Fruit fly (Drosophila melanogaster) whole organism, prepupa: ENCODE measurements around the gene hob.

Source experiments
- Blimp-1 ChIP-seq: fragments of 200-800 bp; sonication (Bioruptor generic); optimal IDR thresholded peaks from 3 replicates; lab custom pipeline; 2017; ENCODE audit warnings: missing biosample characterization, missing genetic modification characterization, mild to moderate bottlenecking, moderate library complexity, missing genetic modification reagents
- CG11294 ChIP-seq: fragments of 200-800 bp; sonication (Bioruptor generic); IDR thresholded peaks from 2 replicates; pipeline ENCODE4 v1.3.6; 2022; ENCODE audit warnings: missing biosample characterization, missing genetic modification characterization
- CG11762 ChIP-seq: fragments of 200-800 bp; sonication (Bioruptor generic); optimal IDR thresholded peaks from 3 replicates; lab custom pipeline; 2016; ENCODE audit warnings: missing biosample characterization, missing genetic modification characterization; ENCODE audit not compliant: insufficient read depth
- CG11902 ChIP-seq: fragments of 200-800 bp; sonication (Bioruptor generic); optimal IDR thresholded peaks from 3 replicates; lab custom pipeline; 2016; ENCODE audit warnings: missing biosample characterization, missing genetic modification characterization
- CG15336 ChIP-seq: fragments of 200-800 bp; sonication (Bioruptor generic); IDR thresholded peaks from 2 replicates; pipeline ENCODE4 v1.3.6; 2022; ENCODE audit warnings: missing biosample characterization, missing genetic modification characterization
- CG16779 ChIP-seq: fragments of 200-800 bp; sonication (Bioruptor generic); optimal IDR thresholded peaks from 3 replicates; lab custom pipeline; 2017; ENCODE audit warnings: missing biosample characterization, mild to moderate bottlenecking, missing genetic modification characterization
- CG3032 ChIP-seq: fragments of 200-800 bp; optimal IDR thresholded peaks from 2 replicates; lab custom pipeline; 2019; ENCODE audit warnings: missing biosample characterization, mild to moderate bottlenecking, missing genetic modification characterization, moderate library complexity
- CG31627 ChIP-seq: fragments of 200-800 bp; sonication (Bioruptor generic); optimal IDR thresholded peaks from 3 replicates; lab custom pipeline; 2016; ENCODE audit warnings: missing biosample characterization, missing genetic modification characterization
- CG34406 ChIP-seq: fragments of 200-800 bp; sonication (Bioruptor generic); optimal IDR thresholded peaks from 3 replicates; lab custom pipeline; 2016; ENCODE audit warnings: missing biosample characterization, missing genetic modification characterization
- CG3919 ChIP-seq: fragments of 200-800 bp; sonication (Bioruptor generic); optimal IDR thresholded peaks from 3 replicates; lab custom pipeline; 2016; ENCODE audit warnings: missing biosample characterization, missing genetic modification characterization
- CG4318 ChIP-seq: fragments of 200-800 bp; sonication (Bioruptor generic); optimal IDR thresholded peaks from 3 replicates; lab custom pipeline; 2017; ENCODE audit warnings: missing biosample characterization, mild to moderate bottlenecking, missing genetic modification characterization
- CG6276 ChIP-seq: fragments of 200-800 bp; sonication (Bioruptor generic); optimal IDR thresholded peaks from 2 replicates; lab custom pipeline; 2017; ENCODE audit warnings: missing biosample characterization, mild to moderate bottlenecking, missing genetic modification characterization
- CG6792 ChIP-seq: fragments of 200-800 bp; sonication (Bioruptor generic); optimal IDR thresholded peaks from 3 replicates; lab custom pipeline; 2016; ENCODE audit warnings: missing biosample characterization, missing genetic modification characterization
- CG6854 ChIP-seq: fragments of 200-800 bp; sonication (Bioruptor generic); optimal IDR thresholded peaks from 2 replicates; lab custom pipeline; 2017; ENCODE audit warnings: missing biosample characterization, mild to moderate bottlenecking, missing genetic modification characterization
- CG8119 ChIP-seq: fragments of 200-800 bp; sonication (Bioruptor generic); IDR thresholded peaks from 3 replicates; pipeline ENCODE4 v1.3.6; 2022; ENCODE audit warnings: missing biosample characterization, missing genetic modification characterization
- CG8632 ChIP-seq: fragments of 200-800 bp; sonication (Bioruptor generic); optimal IDR thresholded peaks from 3 replicates; lab custom pipeline; 2016; ENCODE audit warnings: missing biosample characterization, missing genetic modification characterization
- Eip78C ChIP-seq: fragments of 200-800 bp; sonication (Bioruptor generic); peaks from one replicate; lab custom pipeline; 2016; ENCODE audit warnings: missing biosample characterization, missing genetic modification characterization
- Eip93F ChIP-seq: fragments of 200-800 bp; sonication (Bioruptor generic); optimal IDR thresholded peaks from 2 replicates; lab custom pipeline; 2016; ENCODE audit warnings: missing biosample characterization, mild to moderate bottlenecking, missing genetic modification characterization
- Ets21C ChIP-seq: fragments of 200-800 bp; sonication (Bioruptor generic); optimal IDR thresholded peaks from 3 replicates; lab custom pipeline; 2016; ENCODE audit warnings: missing biosample characterization, missing genetic modification characterization
- Ets96B ChIP-seq: fragments of 200-800 bp; optimal IDR thresholded peaks from 2 replicates; lab custom pipeline; 2019; ENCODE audit warnings: missing biosample characterization, mild to moderate bottlenecking, missing genetic modification characterization, moderate library complexity
- Gug ChIP-seq: fragments of 200-800 bp; sonication (Bioruptor generic); IDR thresholded peaks from 2 replicates; pipeline ENCODE4 v1.3.6; 2022; ENCODE audit warnings: missing biosample characterization, missing genetic modification characterization
- Hr38 ChIP-seq: sonication (Bioruptor generic); optimal IDR thresholded peaks from 2 replicates; lab custom pipeline; 2016; ENCODE audit warnings: missing biosample characterization, missing genetic modification characterization
- Hr39 ChIP-seq: fragments of 200-800 bp; sonication (Bioruptor generic); optimal IDR thresholded peaks from 2 replicates; lab custom pipeline; 2016; ENCODE audit warnings: missing biosample characterization, missing genetic modification characterization
- Hr4 ChIP-seq: fragments of 200-800 bp; sonication (Bioruptor generic); optimal IDR thresholded peaks from 3 replicates; lab custom pipeline; 2016; ENCODE audit warnings: missing biosample characterization, missing genetic modification characterization
- Lpt ChIP-seq: fragments of 200-800 bp; sonication (Bioruptor generic); optimal IDR thresholded peaks from 3 replicates; lab custom pipeline; 2016; ENCODE audit warnings: missing biosample characterization, missing genetic modification characterization
- OdsH ChIP-seq: fragments of 200-800 bp; sonication (Bioruptor generic); optimal IDR thresholded peaks from 3 replicates; lab custom pipeline; 2016; ENCODE audit warnings: missing biosample characterization, missing genetic modification characterization
- Smox ChIP-seq: fragments of 200-800 bp; sonication (Bioruptor generic); optimal IDR thresholded peaks from 3 replicates; lab custom pipeline; 2016; ENCODE audit warnings: missing biosample characterization, missing genetic modification characterization
- Sox102F ChIP-seq: fragments of 200-800 bp; sonication (Bioruptor generic); optimal IDR thresholded peaks from 2 replicates; lab custom pipeline; 2016; ENCODE audit warnings: missing biosample characterization, mild to moderate bottlenecking, missing genetic modification characterization
- Sox15 ChIP-seq: fragments of 200-800 bp; sonication (Bioruptor generic); optimal IDR thresholded peaks from 3 replicates; lab custom pipeline; 2016; ENCODE audit warnings: missing biosample characterization, missing genetic modification characterization
- achi ChIP-seq: fragments of 200-800 bp; sonication (Bioruptor generic); optimal IDR thresholded peaks from 3 replicates; lab custom pipeline; 2016; ENCODE audit warnings: missing biosample characterization, missing genetic modification characterization
- cyc ChIP-seq: fragments of 200-800 bp; sonication (Bioruptor generic); optimal IDR thresholded peaks from 3 replicates; lab custom pipeline; 2016; ENCODE audit warnings: missing biosample characterization, missing genetic modification characterization
- dac ChIP-seq: fragments of 200-800 bp; sonication (Bioruptor generic); optimal IDR thresholded peaks from 2 replicates; lab custom pipeline; 2017; ENCODE audit warnings: missing biosample characterization, mild to moderate bottlenecking, missing genetic modification characterization
- dsx ChIP-seq: fragments of 200-800 bp; optimal IDR thresholded peaks from 3 replicates; lab custom pipeline; 2019; ENCODE audit warnings: missing biosample characterization, mild to moderate bottlenecking, missing genetic modification characterization, moderate library complexity; ENCODE audit not compliant: poor library complexity, severe bottlenecking
- fd59A ChIP-seq: fragments of 200-800 bp; sonication (Bioruptor generic); optimal IDR thresholded peaks from 2 replicates; lab custom pipeline; 2017; ENCODE audit warnings: missing biosample characterization, mild to moderate bottlenecking, missing genetic modification characterization, missing genetic modification reagents
- fd85E ChIP-seq: fragments of 200-800 bp; sonication (Bioruptor generic); optimal IDR thresholded peaks from 3 replicates; lab custom pipeline; 2016; ENCODE audit warnings: missing biosample characterization, missing genetic modification characterization
- fkh ChIP-seq: fragments of 200-800 bp; sonication (Bioruptor generic); optimal IDR thresholded peaks from 3 replicates; lab custom pipeline; 2017; ENCODE audit warnings: missing biosample characterization, mild to moderate bottlenecking, missing genetic modification characterization, moderate library complexity
- lz ChIP-seq: fragments of 200-800 bp; sonication (Bioruptor generic); optimal IDR thresholded peaks from 3 replicates; lab custom pipeline; 2016; ENCODE audit warnings: missing biosample characterization, missing genetic modification characterization
- salr ChIP-seq, 2 experiments: fragments of 200-800 bp; sonication (Bioruptor generic); optimal IDR thresholded peaks; 3 replicates each; lab custom pipeline; 2016 to 2018; ENCODE audit warnings: missing biosample characterization in 2 of 2, missing genetic modification characterization in 2 of 2, mild to moderate bottlenecking in 1 of 2
- spab ChIP-seq: fragments of 200-800 bp; sonication (Bioruptor generic); optimal IDR thresholded peaks from 2 replicates; lab custom pipeline; 2017; ENCODE audit warnings: missing biosample characterization, mild to moderate bottlenecking, missing genetic modification characterization, missing genetic modification reagents
- ss ChIP-seq, 2 experiments: fragments of 200-800 bp; sonication (Bioruptor generic); optimal IDR thresholded peaks; 2 replicates in 1 of 2; 3 replicates in 1 of 2; lab custom pipeline; 2017 to 2018; ENCODE audit warnings: mild to moderate bottlenecking in 2 of 2, missing biosample characterization in 2 of 2, missing genetic modification characterization in 2 of 2, moderate library complexity in 1 of 2
- svp ChIP-seq: fragments of 200-800 bp; sonication (Bioruptor generic); peaks from one replicate; lab custom pipeline; 2016; ENCODE audit warnings: missing biosample characterization, missing genetic modification characterization
- vri ChIP-seq: fragments of 200-800 bp; sonication (Bioruptor generic); optimal IDR thresholded peaks from 3 replicates; lab custom pipeline; 2016; ENCODE audit warnings: missing biosample characterization, mild to moderate bottlenecking, missing genetic modification characterization

Gene hob

DNA sequence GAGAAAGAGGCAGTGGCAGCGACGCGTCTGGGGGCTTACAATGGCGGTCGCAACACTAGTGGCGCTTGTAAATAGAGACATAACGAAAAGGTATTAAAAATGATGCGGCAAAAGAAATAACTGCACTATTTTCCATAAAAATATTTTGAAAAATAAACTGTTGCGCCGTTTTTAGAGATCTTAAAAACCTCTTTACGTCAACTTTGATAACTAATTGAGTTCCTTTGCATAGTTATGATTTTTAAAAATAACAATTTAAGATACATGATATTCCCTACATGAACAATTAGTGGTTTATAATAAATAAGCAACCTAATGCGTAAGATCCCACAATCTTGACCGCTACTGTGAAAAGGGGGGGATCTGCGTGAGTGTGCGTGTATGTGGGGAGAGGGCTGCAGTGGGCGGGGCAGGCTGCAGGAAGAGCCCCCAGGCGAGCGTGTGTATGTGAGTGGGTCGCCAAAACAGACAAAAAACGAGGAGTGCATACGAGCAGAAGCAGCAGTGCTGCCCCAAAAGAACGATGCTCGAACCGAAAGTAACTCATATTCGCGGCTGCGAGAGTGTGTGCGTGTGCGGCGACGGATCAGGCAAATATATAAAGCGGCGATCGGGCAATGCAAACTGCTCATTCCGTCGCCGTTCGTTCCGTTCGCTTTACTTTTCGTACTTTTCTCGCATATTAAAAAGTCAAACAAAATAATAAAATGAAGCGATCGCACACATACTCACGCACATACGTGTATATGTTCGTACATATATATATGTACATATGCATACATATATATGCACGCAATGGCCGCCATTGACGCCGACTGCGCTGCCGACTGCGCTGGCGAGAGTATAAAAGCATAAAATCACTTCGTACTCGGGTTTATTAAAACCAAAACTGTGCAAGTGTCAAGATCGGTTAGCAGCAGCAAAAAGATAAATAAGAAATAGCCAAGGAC lies 30.3 kb upstream of the hob start (continued):
- TF ChIP-seq fd85E (GFP tag; lab: Kevin White, UChicago) = peak; percentile 91
- peak; percentile 99 for TF ChIP-seq Smox (GFP tag; lab: Kevin White, UChicago)
- peak; percentile 94 for TF ChIP-seq CG8119 (GFP tag; lab: Robert Waterston, UW)
- TF ChIP-seq CG4318 (GFP tag; lab: Kevin White, UChicago) = peak; percentile 93
- peak; percentile 98 for TF ChIP-seq OdsH
- peak; percentile 98 for TF ChIP-seq lz (GFP tag; lab: Kevin White, UChicago)
- TF ChIP-seq Blimp-1 (GFP tag; lab: Kevin White, UChicago) = peak; percentile 94
- peak; percentile 62 for TF ChIP-seq Eip93F (GFP tag; lab: Kevin White, UChicago)
- peak; percentile 85 for TF ChIP-seq Gug (GFP tag; lab: Robert Waterston, UW)
- peak; percentile 97 for TF ChIP-seq achi (GFP tag; lab: Kevin White, UChicago)
- peak; percentile 98 for TF ChIP-seq CG11762 (GFP tag; lab: Kevin White, UChicago)
- no peak for TF ChIP-seq fkh (GFP tag; lab: Kevin White, UChicago)
- TF ChIP-seq svp (GFP tag; lab: Kevin White, UChicago) = peak; percentile 100
- peak; percentile 96 for TF ChIP-seq Hr4 (GFP tag; lab: Kevin White, UChicago)
- TF ChIP-seq ss (GFP tag; optimal IDR thresholded peaks at IDR 0.05; lab: Kevin White, UChicago) = peak; percentile 98 to 99
- TF ChIP-seq CG6276 (GFP tag; lab: Kevin White, UChicago) = peak; percentile 94
- TF ChIP-seq Hr38 = no peak
- TF ChIP-seq CG8632 (GFP tag; lab: Kevin White, UChicago) = peak; percentile 99
- TF ChIP-seq CG16779 = peak; percentile 90
- TF ChIP-seq CG3032 (tag; lab: Kevin White, UChicago) = peak; percentile 98
- TF ChIP-seq CG34406 (GFP tag; lab: Kevin White, UChicago) = peak; percentile 99
- peak; percentile 99 for TF ChIP-seq Sox15
- peak; percentile 99 for TF ChIP-seq fd59A (GFP tag; lab: Kevin White, UChicago)
- peak; percentile 94 for TF ChIP-seq Lpt (GFP tag; lab: Kevin White, UChicago)
- peak; percentile 99 for TF ChIP-seq CG31627

DNA sequence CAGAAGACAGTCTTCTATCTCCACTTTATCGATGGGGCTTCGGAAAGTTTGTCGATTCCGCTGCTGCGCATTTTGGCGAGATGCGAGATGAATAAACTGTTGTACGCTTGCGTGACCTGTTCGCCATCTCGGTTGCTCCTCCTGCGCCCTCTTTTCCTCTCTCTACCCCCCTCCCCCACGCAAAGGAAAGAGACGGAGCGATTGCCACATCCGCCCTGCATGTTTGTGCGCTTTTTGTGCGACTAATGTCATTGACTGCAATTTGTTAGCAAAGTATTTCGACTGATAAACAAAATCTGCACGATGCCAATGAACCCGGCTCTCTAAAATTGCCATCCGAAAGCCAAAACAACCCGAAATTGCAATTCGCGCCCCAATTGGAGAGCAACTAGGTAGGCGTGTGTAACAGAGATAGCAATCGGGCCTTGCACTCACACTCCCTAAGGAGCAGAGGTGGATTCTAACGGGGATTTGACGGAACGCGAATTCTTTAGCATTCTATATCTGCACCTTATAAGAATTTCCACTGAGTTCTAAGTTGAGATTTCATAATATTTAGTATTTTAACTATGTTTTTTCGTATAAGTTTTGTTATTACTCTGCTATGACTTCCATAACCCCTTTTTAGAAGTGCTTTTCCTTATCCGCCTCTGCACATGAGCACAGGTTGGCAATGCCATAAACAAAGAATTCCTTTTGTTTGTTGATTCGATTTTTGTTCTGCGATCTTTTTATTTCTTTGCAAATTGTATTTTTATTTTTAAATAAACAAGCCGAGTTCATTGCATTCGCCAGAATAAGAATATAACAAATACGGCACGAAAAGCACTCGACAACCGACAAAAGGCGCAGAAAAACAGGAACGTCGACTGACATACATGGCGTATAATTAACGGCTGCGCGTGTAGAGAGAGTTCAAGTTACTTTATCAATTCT lies 28.7 kb upstream of the hob start, which contains the start of gene CG43389:
TSS of gene CG43389 (plus strand) at position 886 of the 936 bp plus-strand sequence.
- TF ChIP-seq Sox15 (peak; percentile 96), CG3032 (tag; lab: Kevin White, UChicago) (peak; percentile 89), CG4318 (GFP tag; lab: Kevin White, UChicago) (peak; percentile 69), Eip78C (peak; percentile 98), CG34406 (GFP tag; lab: Kevin White, UChicago) (peak; percentile 97), achi (GFP tag; lab: Kevin White, UChicago) (peak; percentile 94), spab (peak; percentile 81), Hr4 (GFP tag; lab: Kevin White, UChicago) (peak; percentile 78), vri (peak; percentile 99), lz (GFP tag; lab: Kevin White, UChicago) (peak; percentile 98), dac (peak; percentile 40), ss (GFP tag; optimal IDR thresholded peaks at IDR 0.05; lab: Kevin White, UChicago) (peak; percentile 93 to 95), Sox102F (peak; percentile 99), CG15336 (peak; percentile 81), Gug (GFP tag; lab: Robert Waterston, UW) (peak; percentile 58), CG6792 (GFP tag; lab: Kevin White, UChicago) (peak; percentile 95), Eip93F (GFP tag; lab: Kevin White, UChicago) (peak; percentile 97), Ets96B (tag; lab: Kevin White, UChicago) (peak; percentile 91), Ets21C (GFP tag; lab: Kevin White, UChicago) (peak; percentile 96), cyc (GFP tag; lab: Kevin White, UChicago) (peak; percentile 95), CG6854 (peak; percentile 88), CG3919 (GFP tag; lab: Kevin White, UChicago) (peak; percentile 86), CG11294 (no peak), salr (GFP tag; optimal IDR thresholded peaks at IDR 0.05; lab: Kevin White, UChicago) (peak; percentile 74 to 91), CG11762 (GFP tag; lab: Kevin White, UChicago) (peak; percentile 72), Hr39 (GFP tag; lab: Kevin White, UChicago) (peak; percentile 98), CG11902 (GFP tag; lab: Kevin White, UChicago) (peak; percentile 87), CG16779 (peak; percentile 42), CG6276 (GFP tag; lab: Kevin White, UChicago) (no peak), OdsH (peak; percentile 95), fd59A (GFP tag; lab: Kevin White, UChicago) (peak; percentile 92), Lpt (GFP tag; lab: Kevin White, UChicago) (peak; percentile 81), dsx (GFP tag; lab: Kevin White, UChicago) (peak; percentile 86)
